Worm (Caenorhabditis elegans) whole organism, midembryonic: ENCODE results near the gene dhs-20.

Experiments used
- T22C8.4 ChIP-seq: fragments of 200-800 bp; sonication (Bioruptor generic); IDR thresholded peaks from 2 replicates; pipeline ENCODE4 v1.3.6; 2022; ENCODE audit warnings: missing genetic modification characterization, missing compliant biosample characterization
- cog-1 ChIP-seq: sonication (generic microtip); optimal IDR thresholded peaks from 2 replicates; lab custom pipeline; 2016; ENCODE audit warnings: missing genetic modification characterization, missing compliant biosample characterization
- flt-1 ChIP-seq: fragments of 200-800 bp; sonication (Bioruptor generic); IDR thresholded peaks from 2 replicates; pipeline ENCODE4 v1.3.6; 2022; ENCODE audit warnings: missing genetic modification characterization, missing compliant biosample characterization
- klf-2 ChIP-seq: fragments of 200-800 bp; sonication (Bioruptor generic); conservative IDR thresholded peaks from 2 replicates; pipeline ENCODE4 v1.3.6; 2022; ENCODE audit warnings: missing genetic modification reagents, missing genetic modification characterization, missing compliant biosample characterization
- med-1 ChIP-seq: sonication (generic microtip); optimal IDR thresholded peaks from 2 replicates; lab custom pipeline; 2017; ENCODE audit warnings: missing genetic modification characterization, mild to moderate bottlenecking, missing compliant biosample characterization, antibody characterized with exemption, missing genetic modification reagents; ENCODE audit not compliant: insufficient read depth
- tab-1 ChIP-seq: fragments of 200-800 bp; sonication (Bioruptor generic); IDR thresholded peaks from 2 replicates; pipeline ENCODE4 v1.3.6; 2022; ENCODE audit warnings: missing genetic modification characterization, missing compliant biosample characterization
- ztf-29 ChIP-seq: fragments of 200-800 bp; sonication (Bioruptor generic); IDR thresholded peaks from 2 replicates; pipeline ENCODE4 v1.3.6; 2022; ENCODE audit warnings: missing genetic modification reagents, missing genetic modification characterization, missing compliant biosample characterization

- TF ChIP-seq klf-2 (no peak), flt-1 (GFP tag; lab: Robert Waterston, UW) (no peak), cog-1 (no peak), T22C8.4 (GFP tag; lab: Robert Waterston, UW) (no peak), med-1 (GFP tag; lab: Kevin White, UChicago) (no peak), tab-1 (GFP tag; lab: Robert Waterston, UW) (no peak), ztf-29 (GFP tag; lab: Robert Waterston, UW) (no peak)
These were observed 44.9 kb upstream of the dhs-20 start for ce11 chrV:11649254-11649653.
